Fruit fly (Drosophila melanogaster) whole organism, embryonic: Measurements from ENCODE around the gene Cyp1.

Source experiments
- Adf1 ChIP-seq: fragments of 200-800 bp; sonication (Bioruptor generic); IDR thresholded peaks from 2 replicates; pipeline ENCODE4 v1.3.6; 2022; ENCODE audit warnings: missing biosample characterization, missing genetic modification characterization
- Antp ChIP-seq: fragments of 200-800 bp; sonication (Bioruptor generic); optimal IDR thresholded peaks from 3 replicates; lab custom pipeline; 2016; ENCODE audit warnings: missing biosample characterization, missing genetic modification characterization
- Bdp1 ChIP-seq: fragments of 200-800 bp; sonication (Bioruptor generic); optimal IDR thresholded peaks from 3 replicates; lab custom pipeline; 2016; ENCODE audit warnings: missing biosample characterization, missing genetic modification characterization
- Bteb2 ChIP-seq: fragments of 200-800 bp; sonication (Bioruptor generic); optimal IDR thresholded peaks from 2 replicates; lab custom pipeline; 2016; ENCODE audit warnings: missing biosample characterization, missing genetic modification characterization
- CG10147 ChIP-seq: fragments of 200-800 bp; sonication (Bioruptor generic); optimal IDR thresholded peaks from 2 replicates; lab custom pipeline; 2019; ENCODE audit warnings: missing biosample characterization, mild to moderate bottlenecking, missing genetic modification characterization, moderate library complexity
- CG10654 ChIP-seq: fragments of 200-800 bp; sonication (Bioruptor generic); optimal IDR thresholded peaks from 2 replicates; lab custom pipeline; 2016; ENCODE audit warnings: missing biosample characterization, missing genetic modification characterization
- CG10959 ChIP-seq: fragments of 200-800 bp; sonication (Bioruptor generic); IDR thresholded peaks from 2 replicates; pipeline ENCODE4 v1.3.6; 2022; ENCODE audit warnings: missing biosample characterization, missing genetic modification characterization
- CG12104 ChIP-seq: fragments of 200-800 bp; sonication (Bioruptor generic); optimal IDR thresholded peaks from 3 replicates; lab custom pipeline; 2016; ENCODE audit warnings: missing biosample characterization, missing genetic modification characterization
- CG16779 ChIP-seq: fragments of 200-800 bp; sonication (Bioruptor generic); IDR thresholded peaks from 2 replicates; pipeline ENCODE4 v1.3.6; 2022; ENCODE audit warnings: missing biosample characterization, missing genetic modification characterization
- CG17328 ChIP-seq: fragments of 200-800 bp; sonication (Bioruptor generic); IDR thresholded peaks from 2 replicates; pipeline ENCODE4 v1.3.6; 2022; ENCODE audit warnings: missing biosample characterization, missing genetic modification characterization
- CG17361 ChIP-seq: fragments of 200-800 bp; sonication (Bioruptor generic); IDR thresholded peaks from 3 replicates; pipeline ENCODE4 v1.3.6; 2022; ENCODE audit warnings: missing biosample characterization, missing genetic modification characterization
- CG17612 ChIP-seq: fragments of 200-800 bp; sonication (Bioruptor generic); IDR thresholded peaks from 2 replicates; pipeline ENCODE4 v1.3.6; 2022; ENCODE audit warnings: missing biosample characterization, missing genetic modification characterization
- CG32532 ChIP-seq: fragments of 200-800 bp; sonication (Bioruptor generic); IDR thresholded peaks from 2 replicates; pipeline ENCODE4 v1.3.6; 2022; ENCODE audit warnings: missing biosample characterization, missing genetic modification characterization
- CG34376 ChIP-seq: fragments of 200-800 bp; sonication (Bioruptor generic); optimal IDR thresholded peaks from 2 replicates; lab custom pipeline; 2018; ENCODE audit warnings: missing biosample characterization, mild to moderate bottlenecking, missing genetic modification characterization
- CG3726 ChIP-seq: fragments of 200-800 bp; sonication (Bioruptor generic); IDR thresholded peaks from 3 replicates; pipeline ENCODE4, ENCODE4 v1.3.6; 2022; ENCODE audit warnings: missing biosample characterization, missing genetic modification characterization
- CG3995 ChIP-seq: fragments of 200-800 bp; sonication (Bioruptor generic); optimal IDR thresholded peaks from 3 replicates; lab custom pipeline; 2016; ENCODE audit warnings: missing biosample characterization, missing genetic modification characterization
- CG4617 ChIP-seq: fragments of 200-800 bp; sonication (Bioruptor generic); optimal IDR thresholded peaks from 3 replicates; lab custom pipeline; 2016; ENCODE audit warnings: missing biosample characterization, missing genetic modification characterization, borderline replicate concordance
- CG7271 ChIP-seq: fragments of 200-800 bp; sonication (Bioruptor generic); optimal IDR thresholded peaks from 2 replicates; lab custom pipeline; 2018; ENCODE audit warnings: missing biosample characterization, mild to moderate bottlenecking, missing genetic modification characterization, moderate library complexity
- CG7372 ChIP-seq: fragments of 200-800 bp; sonication (Bioruptor generic); IDR thresholded peaks from 2 replicates; pipeline ENCODE4 v1.3.6; 2022; ENCODE audit warnings: missing biosample characterization, missing genetic modification characterization
- CG7928 ChIP-seq: fragments of 200-800 bp; sonication (Bioruptor generic); optimal IDR thresholded peaks from 2 replicates; lab custom pipeline; 2017; ENCODE audit warnings: missing biosample characterization, mild to moderate bottlenecking, missing genetic modification characterization
- CG8089 ChIP-seq: fragments of 200-800 bp; sonication (Bioruptor generic); optimal IDR thresholded peaks from 3 replicates; lab custom pipeline; 2016; ENCODE audit warnings: missing biosample characterization, missing genetic modification characterization
- CG8388 ChIP-seq: fragments of 200-800 bp; sonication (Bioruptor generic); optimal IDR thresholded peaks from 2 replicates; lab custom pipeline; 2019; ENCODE audit warnings: missing biosample characterization, mild to moderate bottlenecking, missing genetic modification characterization, moderate library complexity
- CG8478 ChIP-seq: fragments of >200 bp; optimal IDR thresholded peaks from 2 replicates; lab custom pipeline; 2018
- CG9797 ChIP-seq: fragments of 200-800 bp; sonication (Bioruptor generic); optimal IDR thresholded peaks from 3 replicates; lab custom pipeline; 2018; ENCODE audit warnings: missing biosample characterization, mild to moderate bottlenecking, missing genetic modification characterization
- CG9817 ChIP-seq: fragments of 200-800 bp; sonication (Bioruptor generic); optimal IDR thresholded peaks from 2 replicates; lab custom pipeline; 2018; ENCODE audit warnings: missing biosample characterization, mild to moderate bottlenecking, missing genetic modification characterization, moderate library complexity
- CG9876 ChIP-seq: fragments of 200-800 bp; sonication (Bioruptor generic); optimal IDR thresholded peaks from 2 replicates; lab custom pipeline; 2016; ENCODE audit warnings: missing biosample characterization, missing genetic modification characterization
- CTCF ChIP-seq: fragments of 200-800 bp; sonication (Bioruptor generic); optimal IDR thresholded peaks from 2 replicates; lab custom pipeline; 2017; ENCODE audit warnings: missing biosample characterization, mild to moderate bottlenecking, missing genetic modification characterization, moderate library complexity
- D ChIP-seq, 2 experiments: fragments of 200-800 bp in 1 of 2; fragments of >200 bp in 1 of 2; sonication (Bioruptor generic) in 1 of 2; optimal IDR thresholded peaks; 2 replicates in 1 of 2; 3 replicates in 1 of 2; lab custom pipeline; 2017; ENCODE audit warnings: mild to moderate bottlenecking in 1 of 2, missing biosample characterization in 1 of 2, missing genetic modification characterization in 1 of 2, missing genetic modification reagents in 1 of 2
- Fer3 ChIP-seq: fragments of 200-800 bp; sonication (Bioruptor generic); optimal IDR thresholded peaks from 2 replicates; lab custom pipeline; 2018; ENCODE audit warnings: missing biosample characterization, mild to moderate bottlenecking, missing genetic modification characterization, moderate library complexity
- H2.0 ChIP-seq: fragments of 200-800 bp; sonication (Bioruptor generic); IDR thresholded peaks from 2 replicates; pipeline ENCODE4 v1.3.6; 2022; ENCODE audit warnings: missing biosample characterization, missing genetic modification characterization
- HLH54F ChIP-seq: fragments of 200-800 bp; sonication (Bioruptor generic); optimal IDR thresholded peaks from 3 replicates; lab custom pipeline; 2016; ENCODE audit warnings: missing biosample characterization, missing genetic modification characterization
- Myb ChIP-seq: fragments of 200-800 bp; sonication (Bioruptor generic); optimal IDR thresholded peaks from 2 replicates; lab custom pipeline; 2016; ENCODE audit warnings: missing biosample characterization, missing genetic modification characterization
- Poxn ChIP-seq: fragments of 200-800 bp; sonication (Bioruptor generic); IDR thresholded peaks from 2 replicates; pipeline ENCODE4 v1.3.6; 2022; ENCODE audit warnings: missing biosample characterization, missing genetic modification characterization
- Sin3A ChIP-seq: fragments of >200 bp; optimal IDR thresholded peaks from 2 replicates; lab custom pipeline; 2018
- al ChIP-seq: fragments of 200-800 bp; sonication (Bioruptor generic); IDR thresholded peaks from 2 replicates; pipeline ENCODE4 v1.3.6; 2022; ENCODE audit warnings: missing biosample characterization, missing genetic modification characterization
- crol ChIP-seq: fragments of 200-800 bp; sonication (Bioruptor generic); IDR thresholded peaks from 2 replicates; pipeline ENCODE4 v1.3.6; 2022; ENCODE audit warnings: missing biosample characterization, missing genetic modification characterization
- dm ChIP-seq: fragments of 200-800 bp; sonication (Bioruptor generic); optimal IDR thresholded peaks from 3 replicates; lab custom pipeline; 2016; ENCODE audit warnings: missing biosample characterization, missing genetic modification characterization
- ems ChIP-seq: fragments of 200-800 bp; sonication (Bioruptor generic); optimal IDR thresholded peaks from 3 replicates; lab custom pipeline; 2016; ENCODE audit warnings: missing biosample characterization, missing genetic modification characterization
- exex ChIP-seq: fragments of 200-800 bp; sonication (Bioruptor generic); optimal IDR thresholded peaks from 4 replicates; lab custom pipeline; 2018; ENCODE audit warnings: missing biosample characterization, mild to moderate bottlenecking, missing genetic modification characterization, moderate library complexity
- inv ChIP-seq: fragments of 200-800 bp; sonication (Bioruptor generic); IDR thresholded peaks from 2 replicates; pipeline ENCODE4 v1.3.6; 2022; ENCODE audit warnings: missing biosample characterization, missing genetic modification characterization; ENCODE audit not compliant: partially characterized antibody
- jumu ChIP-seq: fragments of 200-800 bp; sonication (Bioruptor generic); optimal IDR thresholded peaks from 3 replicates; lab custom pipeline; 2016; ENCODE audit warnings: missing biosample characterization, missing genetic modification characterization
- lbe ChIP-seq: fragments of 200-800 bp; sonication (Bioruptor generic); optimal IDR thresholded peaks from 2 replicates; lab custom pipeline; 2016; ENCODE audit warnings: missing biosample characterization, mild to moderate bottlenecking, missing genetic modification characterization
- otp ChIP-seq: fragments of 200-800 bp; sonication (Bioruptor generic); IDR thresholded peaks from 3 replicates; pipeline ENCODE4, ENCODE4 v1.3.6; 2022; ENCODE audit warnings: missing biosample characterization, missing genetic modification characterization
- sc ChIP-seq, 3 experiments: fragments of >200 bp in 2 of 3; fragments of 200-800 bp in 1 of 3; sonication (Bioruptor generic) in 1 of 3; optimal IDR thresholded peaks; 2 replicates in 2 of 3; 3 replicates in 1 of 3; lab custom pipeline; 2017; ENCODE audit warnings: mild to moderate bottlenecking in 1 of 3, missing biosample characterization in 1 of 3, missing genetic modification characterization in 1 of 3, missing genetic modification reagents in 1 of 3
- scrt ChIP-seq: fragments of 200-800 bp; sonication (Bioruptor generic); optimal IDR thresholded peaks from 2 replicates; lab custom pipeline; 2018; ENCODE audit warnings: missing biosample characterization, mild to moderate bottlenecking, missing genetic modification characterization, moderate library complexity
- sens-2 ChIP-seq: fragments of 200-800 bp; sonication (Bioruptor generic); IDR thresholded peaks from 2 replicates; pipeline ENCODE4 v1.3.6; 2022; ENCODE audit warnings: missing biosample characterization, missing genetic modification characterization
- seq ChIP-seq: fragments of 200-800 bp; sonication (Bioruptor generic); IDR thresholded peaks from 2 replicates; pipeline ENCODE4 v1.3.6; 2022; ENCODE audit warnings: missing biosample characterization, missing genetic modification characterization
- tio ChIP-seq: fragments of 200-800 bp; sonication (Bioruptor generic); optimal IDR thresholded peaks from 2 replicates; lab custom pipeline; 2017; ENCODE audit warnings: missing biosample characterization, missing genetic modification characterization, inconsistent platforms
- tx ChIP-seq: fragments of 200-800 bp; sonication (Bioruptor generic); optimal IDR thresholded peaks from 2 replicates; lab custom pipeline; 2016; ENCODE audit warnings: missing biosample characterization, missing genetic modification characterization
- vnd ChIP-seq: fragments of 200-800 bp; sonication (Bioruptor generic); IDR thresholded peaks from 3 replicates; pipeline ENCODE4 v1.3.6; 2022; ENCODE audit warnings: missing biosample characterization, missing genetic modification characterization; ENCODE audit not compliant: partially characterized antibody
- zf30C ChIP-seq: fragments of 200-800 bp; sonication (Bioruptor generic); optimal IDR thresholded peaks from 3 replicates; lab custom pipeline; 2018; ENCODE audit warnings: missing biosample characterization, mild to moderate bottlenecking, missing genetic modification characterization

The Cyp1 gene

DNA sequence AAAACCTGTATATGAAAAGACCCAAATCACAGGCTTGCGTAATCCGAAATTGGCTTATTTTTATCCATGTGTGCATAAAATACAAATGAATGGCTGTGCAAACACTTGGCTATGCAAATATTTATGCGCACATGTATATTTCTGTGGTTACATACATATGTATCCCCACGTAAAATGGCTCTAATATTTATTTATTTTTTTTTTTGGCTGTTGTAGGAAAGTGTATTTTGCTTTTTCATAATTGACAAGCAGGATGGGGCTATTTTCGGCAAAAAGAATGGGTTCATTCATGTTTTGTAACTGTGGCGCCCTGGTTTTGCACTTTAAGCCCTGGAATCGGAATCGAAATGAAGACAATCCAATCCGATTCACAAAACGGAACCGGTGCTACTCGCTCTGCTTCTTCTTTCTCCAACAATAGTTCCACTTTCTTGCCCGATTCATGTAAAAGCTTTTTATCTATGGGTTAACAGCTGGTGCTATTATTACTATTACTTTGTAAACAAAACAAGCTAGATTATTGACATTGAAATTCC lies 15.0 kb upstream of the Cyp1 start (continued):
- TF ChIP-seq sens-2 (GFP tag; lab: Robert Waterston, UW) (peak; percentile 72), D (optimal IDR thresholded peaks at IDR 0.05; lab: Kevin White, UChicago) (no peak), D (GFP tag; optimal IDR thresholded peaks at IDR 0.05; lab: Kevin White, UChicago) (peak; percentile 40), CG7372 (GFP tag; lab: Robert Waterston, UW) (peak; percentile 55; the same call in 1 of the 2 replicates), HLH54F (peak; percentile 76), Bdp1 (GFP tag; lab: Kevin White, UChicago) (peak; percentile 34), Bteb2 (GFP tag; lab: Kevin White, UChicago) (peak; percentile 64), zf30C (GFP tag; lab: Kevin White, UChicago) (no peak), CG17361 (peak; percentile 66), CG17328 (GFP tag; lab: Robert Waterston, UW) (peak; percentile 78), lbe (peak; percentile 32), dm (peak; percentile 51), CG8388 (GFP tag; lab: Kevin White, UChicago) (peak; percentile 57), CG10654 (GFP tag; lab: Kevin White, UChicago) (peak; percentile 56), vnd (GFP tag; lab: Robert Waterston, UW) (no peak), CG32532 (GFP tag; lab: Robert Waterston, UW) (peak; percentile 87), seq (peak; percentile 78), CG8478 (lab: Kevin White, UChicago) (no peak), H2.0 (GFP tag; lab: Robert Waterston, UW) (peak; percentile 61), CG9817 (no peak), sc (optimal IDR thresholded peaks at IDR 0.05; lab: Kevin White, UChicago) (no peak), sc (GFP tag; optimal IDR thresholded peaks at IDR 0.05; lab: Kevin White, UChicago) (no peak), CG34376 (GFP tag; lab: Kevin White, UChicago) (peak; percentile 60), Antp (GFP tag; lab: Kevin White, UChicago) (peak; percentile 66), Adf1 (GFP tag; lab: Robert Waterston, UW) (peak; percentile 22; the same call in 1 of the 2 replicates), CG3726 (GFP tag; lab: Robert Waterston, UW) (no peak; the same call in 2 of the 3 replicates), tio (GFP tag; lab: Kevin White, UChicago) (peak; percentile 76), scrt (GFP tag; lab: Kevin White, UChicago) (peak; percentile 49), CG16779 (GFP tag; lab: Robert Waterston, UW) (peak; percentile 73), CG8089 (GFP tag; lab: Kevin White, UChicago) (peak; percentile 49), exex (tag; lab: Kevin White, UChicago) (peak; percentile 34), inv (GFP tag; lab: Robert Waterston, UW) (no peak), CG3995 (peak; percentile 7), Myb (GFP tag; lab: Kevin White, UChicago) (peak; percentile 48), CG7928 (peak; percentile 90), al (GFP tag; lab: Robert Waterston, UW) (peak; percentile 75), Fer3 (peak; percentile 64), ems (GFP tag; lab: Kevin White, UChicago) (peak; percentile 71), CG10959 (GFP tag; lab: Robert Waterston, UW) (peak; percentile 58; the same call in 1 of the 2 replicates), otp (GFP tag; lab: Robert Waterston, UW) (peak; percentile 78; the same call in 2 of the 3 replicates), jumu (GFP tag; lab: Kevin White, UChicago) (peak; percentile 47), CG12104 (peak; percentile 73), CG10147 (peak; percentile 33), CG9797 (GFP tag; lab: Kevin White, UChicago) (no peak), Poxn (GFP tag; lab: Robert Waterston, UW) (no peak), crol (GFP tag; lab: Robert Waterston, UW) (no peak), CG17612 (GFP tag; lab: Robert Waterston, UW) (peak; percentile 45; the same call in 1 of the 2 replicates), CG7271 (tag; lab: Kevin White, UChicago) (no peak), CG4617 (GFP tag; lab: Kevin White, UChicago) (peak; percentile 27), CG9876 (GFP tag; lab: Kevin White, UChicago) (peak; percentile 23), CTCF (no peak), Sin3A (lab: Kevin White, UChicago) (no peak), tx (GFP tag; lab: Kevin White, UChicago) (no peak)
